Worm (Caenorhabditis elegans) whole organism, L2 larva: ENCODE measurements around the gene ctf-18.

ENCODE experiments used
- R02D3.7 ChIP-seq: fragments of 150-350 bp; optimal IDR thresholded peaks from 2 replicates; lab custom pipeline; 2014; ENCODE audit warnings: missing biosample characterization, missing genetic modification characterization
- ceh-16 ChIP-seq: fragments of 150-350 bp; optimal IDR thresholded peaks from 2 replicates; lab custom pipeline; 2014; ENCODE audit warnings: missing biosample characterization, missing genetic modification characterization
- ceh-82 ChIP-seq: fragments of 150-350 bp; optimal IDR thresholded peaks from 2 replicates; lab custom pipeline; 2014; ENCODE audit warnings: missing biosample characterization, missing genetic modification characterization
- elt-1 ChIP-seq: fragments of 150-350 bp; optimal IDR thresholded peaks from 2 replicates; lab custom pipeline; 2014; ENCODE audit warnings: missing biosample characterization, missing genetic modification characterization
- fos-1 ChIP-seq: fragments of 150-350 bp; optimal IDR thresholded peaks from 2 replicates; lab custom pipeline; 2014; ENCODE audit warnings: missing biosample characterization, missing genetic modification characterization
- lsy-2 ChIP-seq, 2 experiments: fragments of 150-350 bp in 1 of 2; sonication (generic microtip) in 1 of 2; optimal IDR thresholded peaks; 2 replicates each; lab custom pipeline; 2014 to 2017; ENCODE audit warnings: missing biosample characterization in 2 of 2, missing genetic modification characterization in 2 of 2
- nhr-12 ChIP-seq: fragments of 150-350 bp; optimal IDR thresholded peaks from 2 replicates; lab custom pipeline; 2014; ENCODE audit warnings: missing biosample characterization, missing genetic modification characterization
- nhr-129 ChIP-seq: fragments of 150-350 bp; optimal IDR thresholded peaks from 2 replicates; lab custom pipeline; 2014; ENCODE audit warnings: missing biosample characterization, missing genetic modification characterization
- nhr-23 ChIP-seq: fragments of 150-350 bp; optimal IDR thresholded peaks from 2 replicates; lab custom pipeline; 2014; ENCODE audit warnings: missing biosample characterization, missing genetic modification reagents, missing genetic modification characterization
- nhr-25 ChIP-seq: fragments of 150-350 bp; sonication (generic microtip); optimal IDR thresholded peaks from 3 replicates; lab custom pipeline; 2014; ENCODE audit warnings: missing biosample characterization, missing genetic modification characterization
- sem-4 ChIP-seq: fragments of 150-350 bp; optimal IDR thresholded peaks from 2 replicates; lab custom pipeline; 2014; ENCODE audit warnings: missing biosample characterization, missing genetic modification reagents, missing genetic modification characterization
- unc-62 ChIP-seq: fragments of 150-350 bp; optimal IDR thresholded peaks from 2 replicates; lab custom pipeline; 2014; ENCODE audit warnings: missing biosample characterization, missing genetic modification reagents, missing genetic modification characterization
- ztf-1 ChIP-seq: fragments of 200-800 bp; sonication (Bioruptor generic); conservative IDR thresholded peaks from 2 replicates; pipeline ENCODE4 v1.3.6; 2022; ENCODE audit warnings: missing genetic modification characterization, missing compliant biosample characterization

DNA sequence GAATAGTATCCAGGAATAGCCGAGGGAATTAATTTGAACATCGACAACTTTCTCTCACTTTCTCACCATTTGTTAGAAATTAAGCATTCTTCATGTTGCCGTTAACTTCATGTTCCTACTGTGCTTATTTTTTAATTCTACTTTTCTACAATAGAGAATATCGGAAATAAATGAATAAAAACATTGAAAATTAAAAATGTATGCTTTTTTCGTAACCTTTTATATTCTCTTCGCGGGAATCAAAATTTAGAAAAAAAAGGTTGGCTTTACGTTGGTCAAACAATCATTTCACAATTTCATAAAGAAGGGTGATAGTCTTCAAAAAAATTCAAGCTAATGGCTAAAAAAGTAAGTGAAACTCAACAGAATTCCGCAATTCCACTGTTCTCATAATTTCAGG, 50.5 kb downstream of the ctf-18 start, which contains the start of gene W01B6.5:
- TF ChIP-seq nhr-129 (no peak), elt-1 (no peak), nhr-12 (tag; lab: Kevin White, UChicago) (no peak), nhr-23 (no peak), lsy-2 (tag; optimal IDR thresholded peaks at IDR 0.05; lab: Kevin White, UChicago) (no peak), sem-4 (no peak), ceh-82 (tag; lab: Kevin White, UChicago) (no peak), unc-62 (GFP tag; lab: Kevin White, UChicago) (no peak), nhr-25 (no peak), ztf-1 (GFP tag; lab: Robert Waterston, UW) (no peak), fos-1 (tag; lab: Kevin White, UChicago) (no peak), ceh-16 (tag; lab: Kevin White, UChicago) (no peak), R02D3.7 (no peak)
